Worm (Caenorhabditis elegans) whole organism, L3 larva: Measurements from ENCODE around the gene srb-13.
A peak's percentile ranks its signal among the peaks of the same experiment; 100 is the strongest.

Experiments used
- R02D3.7 ChIP-seq: fragments of 150-350 bp; optimal IDR thresholded peaks from 2 replicates; lab custom pipeline; 2014; ENCODE audit warnings: missing biosample characterization, missing genetic modification characterization
- ZK546.5 ChIP-seq: sonication (generic microtip); optimal IDR thresholded peaks from 2 replicates; lab custom pipeline; 2017; ENCODE audit warnings: missing biosample characterization, missing genetic modification characterization
- aly-2 ChIP-seq: fragments of 150-350 bp; optimal IDR thresholded peaks from 2 replicates; lab custom pipeline; 2014; ENCODE audit warnings: missing biosample characterization, missing genetic modification characterization
- ama-1 ChIP-seq: fragments of 150-350 bp; optimal IDR thresholded peaks from 2 replicates; lab custom pipeline; 2018
- ceh-16 ChIP-seq: sonication (generic microtip); optimal IDR thresholded peaks from 2 replicates; lab custom pipeline; 2017; ENCODE audit warnings: missing biosample characterization, missing genetic modification characterization
- ceh-28 ChIP-seq: fragments of 150-350 bp; optimal IDR thresholded peaks from 2 replicates; lab custom pipeline; 2014; ENCODE audit warnings: missing biosample characterization, missing genetic modification reagents, missing genetic modification characterization
- ceh-82 ChIP-seq: fragments of 150-350 bp; optimal IDR thresholded peaks from 2 replicates; lab custom pipeline; 2014; ENCODE audit warnings: missing biosample characterization, missing genetic modification characterization
- ceh-9 ChIP-seq: sonication (generic microtip); optimal IDR thresholded peaks from 2 replicates; lab custom pipeline; 2018; ENCODE audit warnings: missing biosample characterization, missing genetic modification characterization
- egl-27 ChIP-seq: sonication (generic microtip); optimal IDR thresholded peaks from 4 replicates; lab custom pipeline; 2017; ENCODE audit warnings: missing biosample characterization, missing genetic modification reagents, missing genetic modification characterization
- egl-5 ChIP-seq: fragments of 150-350 bp; optimal IDR thresholded peaks from 2 replicates; lab custom pipeline; 2017; ENCODE audit warnings: missing biosample characterization, missing genetic modification reagents, missing genetic modification characterization, inconsistent platforms
- elt-2 ChIP-seq: sonication (generic microtip); optimal IDR thresholded peaks from 2 replicates; lab custom pipeline; 2016; ENCODE audit warnings: missing genetic modification reagents, mild to moderate bottlenecking, missing genetic modification characterization, missing compliant biosample characterization
- elt-3 ChIP-seq, 3 experiments: fragments of 150-350 bp in 1 of 3; sonication (generic microtip) in 2 of 3; optimal IDR thresholded peaks; 2 replicates in 2 of 3; 4 replicates in 1 of 3; lab custom pipeline; 2014 to 2017; ENCODE audit warnings: missing biosample characterization in 3 of 3, missing genetic modification characterization in 3 of 3
- eor-1 ChIP-seq, 2 experiments: fragments of 150-350 bp; optimal IDR thresholded peaks; 2 replicates each; lab custom pipeline; 2014 to 2018; ENCODE audit warnings: missing biosample characterization in 2 of 2, missing genetic modification characterization in 2 of 2
- fkh-10 ChIP-seq: sonication (generic microtip); optimal IDR thresholded peaks from 2 replicates; lab custom pipeline; 2017; ENCODE audit warnings: missing biosample characterization, missing genetic modification reagents, missing genetic modification characterization
- fkh-2 ChIP-seq: fragments of 150-350 bp; optimal IDR thresholded peaks from 2 replicates; lab custom pipeline; 2014; ENCODE audit warnings: missing biosample characterization, missing genetic modification reagents, missing genetic modification characterization
- hmg-11 ChIP-seq: sonication (generic microtip); optimal IDR thresholded peaks from 2 replicates; lab custom pipeline; 2016; ENCODE audit warnings: missing genetic modification characterization, missing compliant biosample characterization
- jun-1 ChIP-seq: fragments of 150-350 bp; optimal IDR thresholded peaks from 2 replicates; lab custom pipeline; 2014; ENCODE audit warnings: missing biosample characterization, missing genetic modification reagents, missing genetic modification characterization
- lin-39 ChIP-seq: fragments of 150-350 bp; optimal IDR thresholded peaks from 2 replicates; lab custom pipeline; 2018; ENCODE audit warnings: missing biosample characterization, missing genetic modification reagents, missing genetic modification characterization
- lsy-12 ChIP-seq: sonication (generic microtip); optimal IDR thresholded peaks from 2 replicates; lab custom pipeline; 2016; ENCODE audit warnings: mild to moderate bottlenecking, missing genetic modification characterization, missing compliant biosample characterization
- mdl-1 ChIP-seq: fragments of 150-350 bp; optimal IDR thresholded peaks from 2 replicates; lab custom pipeline; 2014; ENCODE audit warnings: missing biosample characterization, missing genetic modification characterization
- mml-1 ChIP-seq: fragments of 150-350 bp; sonication (generic microtip); optimal IDR thresholded peaks from 3 replicates; lab custom pipeline; 2014; ENCODE audit warnings: missing biosample characterization, missing genetic modification characterization
- nfya-1 ChIP-seq: sonication (generic microtip); optimal IDR thresholded peaks from 2 replicates; lab custom pipeline; 2017; ENCODE audit warnings: missing genetic modification characterization, mild to moderate bottlenecking, missing compliant biosample characterization, antibody characterized with exemption, moderate library complexity; ENCODE audit not compliant: insufficient read depth
- nhr-11 ChIP-seq: fragments of 150-350 bp; optimal IDR thresholded peaks from 2 replicates; lab custom pipeline; 2014; ENCODE audit warnings: missing biosample characterization, missing genetic modification characterization
- nhr-23 ChIP-seq: fragments of 150-350 bp; optimal IDR thresholded peaks from 2 replicates; lab custom pipeline; 2014; ENCODE audit warnings: missing biosample characterization, missing genetic modification reagents, missing genetic modification characterization
- nhr-25 ChIP-seq: sonication (generic microtip); optimal IDR thresholded peaks from 2 replicates; lab custom pipeline; 2017; ENCODE audit warnings: missing biosample characterization, missing genetic modification characterization
- nhr-76 ChIP-seq: fragments of 150-350 bp; sonication (generic microtip); optimal IDR thresholded peaks from 5 replicates; lab custom pipeline; 2014; ENCODE audit warnings: missing biosample characterization, missing genetic modification characterization
- nhr-77 ChIP-seq: fragments of 150-350 bp; optimal IDR thresholded peaks from 2 replicates; lab custom pipeline; 2014; ENCODE audit warnings: missing biosample characterization, missing genetic modification characterization
- pha-4 ChIP-seq: fragments of 150-350 bp; optimal IDR thresholded peaks from 2 replicates; lab custom pipeline; 2014; ENCODE audit warnings: missing biosample characterization, missing genetic modification reagents, missing genetic modification characterization
- pqm-1 ChIP-seq: fragments of 150-350 bp; optimal IDR thresholded peaks from 2 replicates; lab custom pipeline; 2017; ENCODE audit warnings: missing biosample characterization, missing genetic modification characterization, inconsistent platforms
- skn-1 ChIP-seq: fragments of 150-350 bp; optimal IDR thresholded peaks from 2 replicates; lab custom pipeline; 2014; ENCODE audit warnings: missing biosample characterization, missing genetic modification characterization
- snpc-4 ChIP-seq: fragments of 150-350 bp; optimal IDR thresholded peaks from 2 replicates; lab custom pipeline; 2014; ENCODE audit warnings: missing biosample characterization, missing genetic modification characterization
- tbx-2 ChIP-seq: sonication (generic microtip); optimal IDR thresholded peaks from 2 replicates; lab custom pipeline; 2016; ENCODE audit warnings: mild to moderate bottlenecking, missing genetic modification characterization, missing compliant biosample characterization
- zag-1 ChIP-seq: fragments of 150-350 bp; optimal IDR thresholded peaks from 2 replicates; lab custom pipeline; 2014; ENCODE audit warnings: missing biosample characterization, missing genetic modification characterization
- ztf-11 ChIP-seq: fragments of 150-350 bp; optimal IDR thresholded peaks from 2 replicates; lab custom pipeline; 2014; ENCODE audit warnings: missing biosample characterization, missing genetic modification characterization

The srb-13 gene

DNA sequence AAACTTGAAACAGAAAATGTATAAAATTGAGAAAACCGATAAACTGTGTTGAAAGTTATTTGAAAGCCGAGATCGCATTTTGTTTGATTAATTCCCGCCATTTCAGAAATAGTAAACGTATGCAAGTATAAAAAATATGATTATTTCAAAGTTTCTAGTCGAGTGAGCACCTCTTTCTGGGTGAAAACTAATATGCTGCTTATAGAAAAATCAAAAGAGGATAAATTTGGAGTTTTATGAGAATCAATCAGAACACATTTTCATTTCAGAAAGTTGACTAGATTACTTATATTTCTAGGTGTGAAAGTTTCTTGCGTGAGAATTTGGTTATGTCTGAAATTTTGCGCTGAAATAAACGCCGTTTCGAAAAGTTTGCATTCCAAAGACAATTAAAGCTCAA, at the start of gene srb-13:
TSS of gene srb-13 (minus strand) at position 101 of the 400 bp plus-strand sequence.
- TF ChIP-seq ceh-9 (tag; lab: Kevin White, UChicago), result no peak
- TF ChIP-seq, all 47 proteins: peak for 0

DNA sequence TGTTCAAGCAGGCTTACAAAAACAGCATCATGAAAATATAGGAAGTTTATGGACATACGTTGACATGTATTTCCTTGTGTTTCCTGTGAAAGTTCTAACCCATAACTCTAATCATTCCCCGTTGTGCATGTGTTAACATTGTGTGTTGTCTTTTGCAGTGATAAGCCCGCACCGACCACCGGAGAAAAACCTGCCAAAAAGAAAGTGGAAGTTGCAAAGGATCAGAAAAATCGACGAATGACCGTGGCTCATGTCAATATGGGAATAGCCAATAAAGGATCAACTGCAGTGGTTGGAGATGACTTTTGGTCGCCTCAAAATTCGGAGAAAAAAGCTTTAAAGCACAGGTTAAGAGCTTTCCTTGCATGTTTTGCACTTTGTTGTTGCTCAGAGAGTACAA, 47.9 kb upstream of the srb-13 start:
- no peak for TF ChIP-seq aly-2 (tag; lab: Kevin White, UChicago)
- no peak for TF ChIP-seq nhr-11 (tag; lab: Kevin White, UChicago)
- TF ChIP-seq ama-1 (lab: Kevin White, UChicago), result no peak
- no peak for TF ChIP-seq nhr-76 (tag; lab: Kevin White, UChicago)
- TF ChIP-seq snpc-4 (tag; lab: Kevin White, UChicago), result no peak
- peak; percentile 39 for TF ChIP-seq elt-2 (tag; lab: Kevin White, UChicago)
- TF ChIP-seq egl-5, result no peak
- no peak for TF ChIP-seq ceh-9 (tag; lab: Kevin White, UChicago)
- TF ChIP-seq, all 47 proteins: peak for 1

DNA sequence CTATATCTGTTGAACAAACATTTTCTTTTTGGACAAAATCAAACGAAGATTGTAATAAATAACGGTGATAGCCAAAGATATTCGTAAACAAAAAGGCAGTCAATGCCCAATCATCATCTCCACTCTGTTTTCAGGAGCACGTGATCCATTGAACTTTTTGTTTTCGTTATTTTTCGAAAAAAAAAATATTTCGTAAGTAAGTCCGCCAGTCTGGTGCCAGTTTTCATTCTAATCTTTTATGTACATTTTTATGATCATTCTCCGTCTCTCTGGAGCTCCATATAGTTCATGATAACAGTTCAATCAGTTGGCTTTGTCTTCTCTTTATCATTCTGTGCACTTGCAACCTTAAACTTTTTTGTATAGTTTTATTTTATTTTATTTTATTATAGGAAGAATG, 45.5 kb upstream of the srb-13 start, which contains the start of gene ampd-1:
TSS of gene ampd-1 (plus strand) at position 393 of the 400 bp plus-strand sequence.
- no peak for TF ChIP-seq hmg-11 (tag; lab: Kevin White, UChicago)
- TF ChIP-seq zag-1 (tag; lab: Kevin White, UChicago), result no peak
- no peak for TF ChIP-seq egl-27 (tag; lab: Kevin White, UChicago)
- TF ChIP-seq skn-1, result peak; percentile 8
- no peak for TF ChIP-seq nhr-77 (tag; lab: Kevin White, UChicago)
- no peak for TF ChIP-seq ceh-28
- peak; percentile 68 for TF ChIP-seq pqm-1 (tag; lab: Kevin White, UChicago)
- TF ChIP-seq mml-1 (tag; lab: Kevin White, UChicago), result no peak
- TF ChIP-seq lsy-12 (tag; lab: Kevin White, UChicago), result no peak
- peak; percentile 38 for TF ChIP-seq pha-4 (tag; lab: Kevin White, UChicago)
- TF ChIP-seq fkh-2 (tag; lab: Kevin White, UChicago), result no peak
- no peak for TF ChIP-seq fkh-10 (GFP tag; lab: Kevin White, UChicago)
- no peak for TF ChIP-seq ZK546.5 (tag; lab: Kevin White, UChicago)
- no peak for TF ChIP-seq nhr-23 (tag; lab: Kevin White, UChicago)
- TF ChIP-seq ceh-16, result no peak
- no peak for TF ChIP-seq nhr-25 (tag; lab: Kevin White, UChicago)
- no peak for TF ChIP-seq tbx-2 (tag; lab: Kevin White, UChicago)
- no peak for TF ChIP-seq nhr-76 (tag; lab: Kevin White, UChicago)
- no peak for TF ChIP-seq R02D3.7 (tag; lab: Kevin White, UChicago)
- peak; percentile 95 for TF ChIP-seq elt-2 (tag; lab: Kevin White, UChicago)
- no peak for TF ChIP-seq egl-5
- TF ChIP-seq elt-3 (tag; optimal IDR thresholded peaks at IDR 0.05; lab: Kevin White, UChicago), result no peak
- peak; percentile 38 for TF ChIP-seq nfya-1 (tag; lab: Kevin White, UChicago)
- no peak for TF ChIP-seq ama-1 (lab: Kevin White, UChicago)

DNA sequence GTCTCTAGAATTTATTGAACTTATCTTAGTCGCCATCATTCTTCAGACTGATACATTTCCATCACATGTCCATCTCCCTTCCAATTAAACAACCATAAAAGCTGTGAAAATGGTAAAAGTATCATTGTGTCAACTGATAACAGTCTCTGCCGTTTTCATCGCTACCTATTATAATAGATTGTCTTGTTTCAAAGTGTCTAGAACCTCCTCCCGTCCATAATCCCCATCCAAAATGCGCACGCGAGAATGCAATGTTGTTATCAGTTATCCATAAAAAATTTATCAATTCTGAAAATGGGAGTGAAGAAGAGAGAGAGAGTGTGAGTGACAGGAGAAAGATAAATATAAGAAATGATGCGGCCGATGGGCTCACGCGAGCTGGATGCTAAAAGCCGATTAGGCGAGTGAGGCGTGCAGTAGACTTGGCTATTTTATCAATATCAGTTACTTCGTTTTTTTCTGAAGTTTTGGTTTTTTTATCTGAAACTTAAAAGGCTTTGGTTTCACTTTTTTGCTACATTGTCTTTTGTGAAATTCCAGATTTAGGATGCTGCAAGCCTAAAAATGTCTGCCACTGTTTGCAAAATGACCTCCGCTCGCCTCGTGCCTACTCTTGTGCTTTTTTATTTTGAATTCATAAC, 44.6 kb upstream of the srb-13 start:
- TF ChIP-seq pha-4 (tag; lab: Kevin White, UChicago), result peak; percentile 33
- TF ChIP-seq ceh-9 (tag; lab: Kevin White, UChicago), result no peak
- peak; percentile 49 for TF ChIP-seq ama-1 (lab: Kevin White, UChicago)
- TF ChIP-seq mdl-1 (tag; lab: Kevin White, UChicago), result no peak
- no peak for TF ChIP-seq ceh-16
- TF ChIP-seq nfya-1 (tag; lab: Kevin White, UChicago), result peak; percentile 12
- TF ChIP-seq lin-39 (tag; lab: Kevin White, UChicago), result no peak
- no peak for TF ChIP-seq egl-27 (tag; lab: Kevin White, UChicago)
- no peak for TF ChIP-seq eor-1 (tag; optimal IDR thresholded peaks at IDR 0.05; lab: Kevin White, UChicago)
- TF ChIP-seq jun-1, result peak; percentile 75
- TF ChIP-seq ceh-82 (tag; lab: Kevin White, UChicago), result no peak
- no peak for TF ChIP-seq nhr-11 (tag; lab: Kevin White, UChicago)
- TF ChIP-seq ZK546.5 (tag; lab: Kevin White, UChicago), result no peak
- TF ChIP-seq elt-2 (tag; lab: Kevin White, UChicago), result peak; percentile 100
- TF ChIP-seq snpc-4 (tag; lab: Kevin White, UChicago), result no peak
- no peak for TF ChIP-seq ztf-11 (tag; lab: Kevin White, UChicago)
- TF ChIP-seq pqm-1 (tag; lab: Kevin White, UChicago), result peak; percentile 98
- no peak for TF ChIP-seq skn-1
- TF ChIP-seq fkh-10 (GFP tag; lab: Kevin White, UChicago), result no peak
